Fruit fly (Drosophila melanogaster): ENCODE data around the gene Vps13D.

dm6 chr3L:12735707-12736106, 19.1 kb upstream of the Vps13D start:
- TF ChIP-seq h (optimal IDR thresholded peaks at IDR 0.05): no peak
- TF ChIP-seq Sin3A (optimal IDR thresholded peaks at IDR 0.05): no peak

Data from Kc167 (cell line).